Fruit fly (Drosophila melanogaster): ENCODE results near the gene CG33223.

CG33223 gene

dm6 chrX:8483671-8484070 lies at the start of gene CG33223:
Gene CG33223 (minus strand): TSS chrX:8483885.
- TF ChIP-seq EcR (GFP tag; optimal IDR thresholded peaks at IDR 0.05) (no peak), pan (optimal IDR thresholded peaks at IDR 0.05) (no peak), Dll (optimal IDR thresholded peaks at IDR 0.05) (no peak), psq (optimal IDR thresholded peaks at IDR 0.05) (no peak), CG8478 (optimal IDR thresholded peaks at IDR 0.05) (no peak), usp (GFP tag; optimal IDR thresholded peaks at IDR 0.05) (no peak)

DNA sequence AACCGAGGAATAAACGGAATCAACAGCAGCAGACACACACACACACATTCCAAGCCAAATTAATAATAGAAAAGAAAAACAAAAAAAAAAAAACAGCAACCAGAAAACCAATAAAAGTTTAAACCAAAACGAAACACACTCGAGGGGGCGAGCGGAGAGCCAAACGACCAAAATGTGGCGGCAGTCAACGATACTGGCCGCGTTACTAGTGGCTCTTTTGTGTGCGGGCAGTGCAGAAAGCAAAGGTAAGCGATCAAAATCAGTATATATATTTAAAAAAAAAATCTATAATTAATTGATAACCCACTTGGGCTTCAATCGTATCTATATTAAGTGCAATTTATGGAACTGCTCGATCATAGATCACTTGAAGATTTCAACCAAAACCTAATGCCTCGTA lies 48.1 kb upstream of the CG33223 start:
- no peak for TF ChIP-seq CG8478 (optimal IDR thresholded peaks at IDR 0.05)
- TF ChIP-seq EcR (GFP tag; optimal IDR thresholded peaks at IDR 0.05) = no peak
- no peak for TF ChIP-seq usp (GFP tag; optimal IDR thresholded peaks at IDR 0.05)
- no peak for TF ChIP-seq Dll (optimal IDR thresholded peaks at IDR 0.05)

DNA sequence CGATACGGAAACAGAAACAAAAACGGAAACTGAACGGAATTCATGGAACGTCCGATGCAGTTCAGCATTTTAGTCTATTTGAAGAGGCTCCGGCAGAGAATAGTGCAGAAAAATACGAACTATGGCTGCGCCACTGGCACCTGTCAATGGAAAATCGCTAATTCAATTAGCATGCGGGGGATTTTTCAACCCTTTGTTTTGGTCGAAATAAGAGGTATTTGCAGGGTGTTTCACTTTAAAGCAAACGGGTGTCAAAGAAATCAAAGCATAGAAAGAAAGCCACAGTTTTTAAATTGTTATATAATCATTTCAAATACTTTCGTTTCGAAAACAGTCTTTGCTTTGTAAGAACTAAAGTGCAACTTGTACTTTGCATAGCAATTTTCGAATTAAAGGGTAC lies 45.9 kb upstream of the CG33223 start, which contains the start of gene PIP82:
Gene PIP82 (minus strand): TSS at position 101 of the 400 bp plus-strand sequence.
- TF ChIP-seq pan (optimal IDR thresholded peaks at IDR 0.05) (no peak), usp (GFP tag; optimal IDR thresholded peaks at IDR 0.05) (no peak), Dll (optimal IDR thresholded peaks at IDR 0.05) (no peak), psq (optimal IDR thresholded peaks at IDR 0.05) (no peak), CG8478 (optimal IDR thresholded peaks at IDR 0.05) (no peak), EcR (GFP tag; optimal IDR thresholded peaks at IDR 0.05) (no peak)

DNA sequence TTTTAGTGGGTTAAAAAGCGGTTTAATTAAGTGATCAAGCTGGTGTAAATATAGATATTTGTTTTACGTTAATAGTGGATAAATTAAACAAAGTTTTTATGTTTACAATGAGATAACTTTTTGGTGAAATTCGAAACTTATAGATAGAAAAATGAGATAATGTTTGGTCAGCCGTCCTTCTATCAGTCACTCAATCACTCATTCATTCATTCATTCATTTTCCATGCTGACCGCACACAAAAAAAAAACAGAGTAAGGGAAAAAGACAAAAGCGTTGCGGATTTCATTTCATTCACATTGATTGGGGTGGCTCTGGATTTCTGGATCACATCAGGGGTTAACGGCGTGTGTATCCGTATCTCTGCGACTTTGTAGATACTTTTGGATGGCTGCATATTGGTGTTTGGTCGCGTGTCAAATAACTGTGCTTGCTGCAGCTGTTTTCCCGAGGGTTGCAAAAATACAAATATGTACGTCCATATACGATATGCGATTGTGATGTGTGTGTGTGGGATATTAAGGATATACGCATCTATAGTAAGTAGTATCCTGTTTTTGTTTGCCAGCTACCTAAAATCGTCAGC lies 40.0 kb upstream of the CG33223 start:
- TF ChIP-seq psq (optimal IDR thresholded peaks at IDR 0.05) (no peak), pan (optimal IDR thresholded peaks at IDR 0.05) (no peak), Dll (optimal IDR thresholded peaks at IDR 0.05) (no peak), EcR (GFP tag; optimal IDR thresholded peaks at IDR 0.05) (no peak), usp (GFP tag; optimal IDR thresholded peaks at IDR 0.05) (no peak), CG8478 (optimal IDR thresholded peaks at IDR 0.05) (no peak)

DNA sequence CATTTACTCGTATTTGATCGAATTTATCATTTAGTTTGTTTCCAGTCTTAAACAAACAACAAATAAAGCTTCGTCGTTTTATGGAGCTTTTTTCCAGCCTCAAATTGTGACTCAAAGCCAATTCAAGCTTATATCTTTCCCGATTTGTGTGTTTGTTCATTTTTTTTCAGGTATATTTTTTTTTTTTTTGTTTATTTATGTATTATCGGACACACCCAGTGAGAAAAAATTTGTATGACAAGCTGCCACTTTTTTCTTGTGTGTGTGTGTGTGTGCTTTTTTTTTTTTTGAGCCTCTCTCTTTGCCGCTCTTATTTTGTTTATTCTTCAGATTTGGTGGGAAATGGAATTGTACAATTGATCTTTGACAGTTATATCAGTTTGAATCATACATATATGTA lies 38.8 kb upstream of the CG33223 start:
- no peak for TF ChIP-seq CG8478 (optimal IDR thresholded peaks at IDR 0.05)

dm6 chrX:8521492-8521891 lies 37.8 kb upstream of the CG33223 start:
- TF ChIP-seq CG8478 (optimal IDR thresholded peaks at IDR 0.05) = no peak
- TF ChIP-seq pan (optimal IDR thresholded peaks at IDR 0.05) = no peak
- no peak for TF ChIP-seq usp (GFP tag; optimal IDR thresholded peaks at IDR 0.05)
- no peak for TF ChIP-seq Dll (optimal IDR thresholded peaks at IDR 0.05)
- no peak for TF ChIP-seq psq (optimal IDR thresholded peaks at IDR 0.05)
- no peak for TF ChIP-seq EcR (GFP tag; optimal IDR thresholded peaks at IDR 0.05)

DNA sequence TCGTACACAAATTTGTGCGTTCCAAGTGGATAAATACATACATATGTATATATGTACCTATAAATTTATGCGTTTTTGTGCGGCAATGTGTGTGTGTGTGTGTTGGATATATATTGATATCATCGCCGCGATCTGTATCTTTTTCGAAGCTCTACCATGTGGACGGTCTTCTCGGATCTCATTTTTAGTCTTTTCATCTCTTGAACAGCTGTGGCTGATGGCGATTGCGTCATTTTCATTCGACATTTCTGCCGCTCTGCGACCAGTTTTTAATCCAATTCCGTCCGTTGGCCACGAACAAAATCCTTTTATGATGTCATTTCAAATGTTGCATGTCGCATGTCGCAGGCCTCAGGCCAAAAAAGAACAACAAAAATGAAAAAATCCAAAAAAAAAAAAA lies 36.8 kb upstream of the CG33223 start:
- no peak for TF ChIP-seq EcR (GFP tag; optimal IDR thresholded peaks at IDR 0.05)
- no peak for TF ChIP-seq CG8478 (optimal IDR thresholded peaks at IDR 0.05)
- TF ChIP-seq Dll (optimal IDR thresholded peaks at IDR 0.05) = no peak
- TF ChIP-seq pan (optimal IDR thresholded peaks at IDR 0.05) = no peak
- TF ChIP-seq usp (GFP tag; optimal IDR thresholded peaks at IDR 0.05) = no peak
- no peak for TF ChIP-seq psq (optimal IDR thresholded peaks at IDR 0.05)

DNA sequence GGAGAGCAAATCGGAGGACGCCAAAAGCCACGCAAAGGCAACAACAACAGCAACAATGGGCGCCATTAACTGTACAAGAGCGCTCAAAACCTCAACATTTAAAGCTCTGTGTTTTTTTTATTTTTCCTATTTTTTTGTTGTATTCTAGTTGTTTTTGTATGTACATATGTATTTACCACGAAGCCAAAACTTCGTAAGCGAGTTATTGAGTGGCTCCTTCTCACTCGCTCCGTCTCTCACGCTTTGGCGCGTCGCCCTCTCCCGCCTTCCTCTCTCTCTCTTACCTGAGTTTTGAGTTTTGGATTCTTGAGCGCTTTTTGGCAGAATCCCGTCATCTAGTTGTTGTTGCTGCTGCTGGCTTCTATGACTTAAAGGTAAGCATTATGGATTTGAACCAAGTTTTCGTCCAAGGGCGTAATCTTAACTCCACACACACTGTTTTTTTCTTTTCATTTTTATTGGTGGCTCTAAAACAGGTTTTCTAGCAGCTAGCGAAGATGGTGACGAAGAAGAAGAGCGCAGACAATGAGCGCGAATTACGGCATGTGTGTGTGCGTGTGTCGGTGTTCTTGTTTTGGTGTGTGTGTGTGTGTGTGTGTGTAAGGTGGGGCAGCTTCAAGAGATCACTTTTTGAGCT lies 34.5 kb upstream of the CG33223 start:
- TF ChIP-seq CG8478 (optimal IDR thresholded peaks at IDR 0.05) = no peak
- no peak for TF ChIP-seq usp (GFP tag; optimal IDR thresholded peaks at IDR 0.05)
- TF ChIP-seq Dll (optimal IDR thresholded peaks at IDR 0.05) = no peak
- no peak for TF ChIP-seq psq (optimal IDR thresholded peaks at IDR 0.05)

DNA sequence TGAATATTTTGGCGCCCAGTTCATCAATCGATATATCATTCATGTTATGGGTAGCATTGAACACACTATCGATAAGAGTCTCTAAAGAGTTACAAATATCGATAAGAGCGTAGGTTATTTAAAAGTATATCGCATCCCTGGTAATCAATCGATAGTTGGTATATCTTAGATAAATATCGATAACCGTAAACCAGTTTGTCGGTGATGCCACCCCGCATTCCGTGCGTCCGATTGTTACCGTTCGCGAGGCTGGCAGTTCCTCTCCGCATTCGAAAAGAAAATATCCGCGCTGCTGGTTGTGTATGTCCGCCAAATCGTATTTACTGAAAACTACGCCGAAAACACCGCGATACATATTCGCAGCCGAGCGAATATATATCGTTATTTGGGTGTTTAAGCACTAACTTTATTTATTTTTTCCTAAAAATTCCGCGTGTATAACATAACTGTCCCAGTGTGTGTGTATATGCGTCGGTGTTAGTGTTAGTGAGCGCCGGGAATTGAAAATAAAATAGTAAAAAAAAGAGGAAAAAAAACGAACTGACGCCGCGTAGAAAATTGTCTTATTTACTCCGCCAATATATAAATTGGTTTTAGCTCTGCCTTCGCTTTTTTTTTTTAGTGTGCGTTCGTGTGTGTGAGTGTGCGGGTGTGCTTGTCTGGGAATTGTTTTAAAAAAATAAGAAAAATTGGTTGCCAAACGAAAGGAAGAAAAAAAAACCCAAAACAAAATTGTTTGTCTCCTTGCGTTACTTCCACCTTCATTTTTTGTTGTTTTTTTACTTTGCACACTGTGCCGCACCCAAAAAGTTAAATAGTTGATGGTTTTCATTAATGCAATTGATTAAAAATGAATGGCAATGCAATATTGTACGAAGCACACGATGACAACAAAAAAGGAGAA lies 33.7 kb upstream of the CG33223 start, which contains the start of gene Nrg:
Gene Nrg (plus strand): TSS at position 253 of the 904 bp plus-strand sequence.
- TF ChIP-seq psq (optimal IDR thresholded peaks at IDR 0.05) (no peak), usp (GFP tag; optimal IDR thresholded peaks at IDR 0.05) (no peak), Dll (optimal IDR thresholded peaks at IDR 0.05) (no peak), pan (optimal IDR thresholded peaks at IDR 0.05) (no peak), CG8478 (optimal IDR thresholded peaks at IDR 0.05) (no peak), EcR (GFP tag; optimal IDR thresholded peaks at IDR 0.05) (no peak)

dm6 chrX:8512251-8512650 lies 28.6 kb upstream of the CG33223 start:
- TF ChIP-seq CG8478 (optimal IDR thresholded peaks at IDR 0.05) = no peak
- no peak for TF ChIP-seq usp (GFP tag; optimal IDR thresholded peaks at IDR 0.05)
- TF ChIP-seq Dll (optimal IDR thresholded peaks at IDR 0.05) = no peak
- TF ChIP-seq EcR (GFP tag; optimal IDR thresholded peaks at IDR 0.05) = no peak
- TF ChIP-seq pan (optimal IDR thresholded peaks at IDR 0.05) = no peak

dm6 chrX:8510731-8511130 lies 27.0 kb upstream of the CG33223 start:
- TF ChIP-seq CG8478 (optimal IDR thresholded peaks at IDR 0.05) = no peak

dm6 chrX:8505023-8505604 lies 21.4 kb upstream of the CG33223 start:
- no peak for TF ChIP-seq pan (optimal IDR thresholded peaks at IDR 0.05)
- no peak for TF ChIP-seq Dll (optimal IDR thresholded peaks at IDR 0.05)
- no peak for TF ChIP-seq CG8478 (optimal IDR thresholded peaks at IDR 0.05)
- TF ChIP-seq psq (optimal IDR thresholded peaks at IDR 0.05) = no peak
- no peak for TF ChIP-seq usp (GFP tag; optimal IDR thresholded peaks at IDR 0.05)
- TF ChIP-seq EcR (GFP tag; optimal IDR thresholded peaks at IDR 0.05) = no peak
